Worm (Caenorhabditis elegans): ENCODE data around the gene pals-38.

- TF ChIP-seq unc-62 (GFP tag; optimal IDR thresholded peaks at IDR 0.05) (no peak), F57A8.1 (GFP tag; optimal IDR thresholded peaks at IDR 0.05) (no peak), pbrm-1 (GFP tag; IDR thresholded peaks at IDR 0.05) (no peak), dpl-1 (GFP tag; optimal IDR thresholded peaks at IDR 0.05) (no peak), Y53F4B.3 (GFP tag; IDR thresholded peaks at IDR 0.05) (no peak), ama-1 (optimal IDR thresholded peaks at IDR 0.05) (no peak), ama-1 (GFP tag; optimal IDR thresholded peaks at IDR 0.05) (no peak), madf-6 (GFP tag; IDR thresholded peaks at IDR 0.05) (no peak)
These were observed 37.8 kb upstream of the pals-38 start, which contains the start of gene srt-39 for ce11 chrV:12484585-12484984.
